Worm (Caenorhabditis elegans) whole organism, L4 larva: ENCODE data around the gene glb-20.

Experiments
- F10B5.3 ChIP-seq: sonication (generic microtip); optimal IDR thresholded peaks from 2 replicates; lab custom pipeline; 2016; ENCODE audit warnings: mild to moderate bottlenecking, missing genetic modification characterization, missing compliant biosample characterization
- F26F4.8 ChIP-seq: fragments of 200-800 bp; sonication (Bioruptor generic); conservative IDR thresholded peaks from 2 replicates; pipeline ENCODE4 v1.3.6; 2022; ENCODE audit warnings: missing genetic modification characterization, missing compliant biosample characterization
- F37D6.2 ChIP-seq: sonication (generic microtip); optimal IDR thresholded peaks from 2 replicates; lab custom pipeline; 2016; ENCODE audit warnings: mild to moderate bottlenecking, missing genetic modification characterization, missing compliant biosample characterization
- T26A8.4 ChIP-seq: fragments of 200-800 bp; sonication (Bioruptor generic); IDR thresholded peaks from 2 replicates; pipeline ENCODE4 v1.3.6; 2022; ENCODE audit warnings: missing genetic modification characterization, missing compliant biosample characterization
- ZK337.2 ChIP-seq: fragments of 200-800 bp; sonication (Bioruptor generic); IDR thresholded peaks from 2 replicates; pipeline ENCODE4 v1.3.6; 2022; ENCODE audit warnings: missing genetic modification reagents, missing genetic modification characterization, missing compliant biosample characterization
- aha-1 ChIP-seq: fragments of 150-350 bp; peaks from one replicate; lab custom pipeline; 2014; ENCODE audit warnings: missing biosample characterization, missing genetic modification characterization
- ama-1 ChIP-seq: fragments of 150-350 bp; optimal IDR thresholded peaks from 2 replicates; lab custom pipeline; 2014; ENCODE audit warnings: inconsistent platforms, mixed read lengths
- arid-1 ChIP-seq: fragments of 200-800 bp; sonication (Bioruptor generic); conservative IDR thresholded peaks from 2 replicates; pipeline ENCODE4 v1.3.6; 2022; ENCODE audit warnings: missing genetic modification reagents, missing genetic modification characterization, missing compliant biosample characterization
- attf-4 ChIP-seq: sonication (generic microtip); optimal IDR thresholded peaks from 3 replicates; lab custom pipeline; 2017; ENCODE audit warnings: missing biosample characterization, missing genetic modification characterization
- ceh-28 ChIP-seq: fragments of 150-350 bp; optimal IDR thresholded peaks from 2 replicates; lab custom pipeline; 2014; ENCODE audit warnings: missing biosample characterization, missing genetic modification reagents, missing genetic modification characterization
- cey-2 ChIP-seq: sonication (generic microtip); optimal IDR thresholded peaks from 3 replicates; lab custom pipeline; 2017; ENCODE audit warnings: missing genetic modification characterization, mild to moderate bottlenecking, missing compliant biosample characterization, antibody characterized with exemption, borderline replicate concordance; ENCODE audit not compliant: insufficient read depth
- daf-12 ChIP-seq: fragments of 150-350 bp; optimal IDR thresholded peaks from 2 replicates; lab custom pipeline; 2014; ENCODE audit warnings: missing biosample characterization, missing genetic modification reagents, missing genetic modification characterization
- daf-16 ChIP-seq, 3 experiments: sonication (generic microtip); optimal IDR thresholded peaks; 2 replicates each; lab custom pipeline; 2016 to 2017; ENCODE audit warnings: missing genetic modification characterization in 3 of 3, missing genetic modification reagents in 3 of 3, mild to moderate bottlenecking in 2 of 3, missing compliant biosample characterization in 2 of 3, missing biosample characterization in 1 of 3, moderate library complexity in 1 of 3
- daf-8 ChIP-seq: fragments of 200-800 bp; sonication (Bioruptor generic); IDR thresholded peaks from 2 replicates; pipeline ENCODE4 v1.3.6; 2022; ENCODE audit warnings: missing genetic modification characterization, missing compliant biosample characterization
- dmd-6 ChIP-seq: fragments of 200-800 bp; sonication (Bioruptor generic); IDR thresholded peaks from 2 replicates; pipeline ENCODE4 v1.3.6; 2022; ENCODE audit warnings: missing genetic modification reagents, missing genetic modification characterization, missing compliant biosample characterization
- gei-8 ChIP-seq: fragments of 200-800 bp; sonication (Bioruptor generic); optimal IDR thresholded peaks from 2 replicates; lab custom pipeline; 2018; ENCODE audit warnings: mild to moderate bottlenecking, missing genetic modification characterization, missing compliant biosample characterization
- hif-1 ChIP-seq, 2 experiments: sonication (generic microtip); optimal IDR thresholded peaks; 2 replicates each; lab custom pipeline; 2016 to 2017; ENCODE audit warnings: missing compliant biosample characterization in 2 of 2, missing genetic modification characterization in 2 of 2, missing genetic modification reagents in 2 of 2, missing genotype in 2 of 2, mild to moderate bottlenecking in 1 of 2
- jun-1 ChIP-seq: fragments of 150-350 bp; optimal IDR thresholded peaks from 2 replicates; lab custom pipeline; 2014; ENCODE audit warnings: missing biosample characterization, missing genetic modification reagents, missing genetic modification characterization
- lin-1 ChIP-seq: fragments of 200-800 bp; sonication (Bioruptor generic); IDR thresholded peaks from 2 replicates; pipeline ENCODE4 v1.3.6; 2022; ENCODE audit warnings: missing genetic modification reagents, missing genetic modification characterization, missing compliant biosample characterization
- lin-15B ChIP-seq: fragments of 150-350 bp; sonication (generic microtip); optimal IDR thresholded peaks from 3 replicates; lab custom pipeline; 2014; ENCODE audit warnings: missing biosample characterization, missing genetic modification characterization
- lin-29 ChIP-seq: fragments of 200-800 bp; sonication (Bioruptor generic); IDR thresholded peaks from 2 replicates; pipeline ENCODE4 v1.3.6; 2022; ENCODE audit warnings: missing genetic modification reagents, missing genetic modification characterization, missing compliant biosample characterization
- lin-39 ChIP-seq: fragments of 150-350 bp; optimal IDR thresholded peaks from 2 replicates; lab custom pipeline; 2014; ENCODE audit warnings: missing biosample characterization, missing genetic modification reagents, missing genetic modification characterization
- lsy-2 ChIP-seq, 2 experiments: fragments of 150-350 bp in 1 of 2; sonication (generic microtip) in 1 of 2; optimal IDR thresholded peaks; 2 replicates each; lab custom pipeline; 2014 to 2017; ENCODE audit warnings: missing biosample characterization in 2 of 2, missing genetic modification characterization in 2 of 2
- madf-9 ChIP-seq: fragments of 200-800 bp; sonication (Bioruptor generic); conservative IDR thresholded peaks from 2 replicates; pipeline ENCODE4 v1.3.6; 2022; ENCODE audit warnings: missing genetic modification reagents, missing genetic modification characterization, missing compliant biosample characterization
- mep-1 ChIP-seq: fragments of 150-350 bp; sonication (generic microtip); optimal IDR thresholded peaks from 3 replicates; lab custom pipeline; 2014; ENCODE audit warnings: missing biosample characterization, missing genetic modification characterization
- mxl-2 ChIP-seq: fragments of 200-800 bp; sonication (Bioruptor generic); conservative IDR thresholded peaks from 2 replicates; pipeline ENCODE4 v1.3.6; 2022; ENCODE audit warnings: missing genetic modification reagents, missing genetic modification characterization, missing compliant biosample characterization
- mxl-3 ChIP-seq: fragments of 200-800 bp; sonication (Bioruptor generic); optimal IDR thresholded peaks from 2 replicates; lab custom pipeline; 2018; ENCODE audit warnings: mild to moderate bottlenecking, missing genetic modification characterization, missing compliant biosample characterization
- nhr-237 ChIP-seq: sonication (generic microtip); optimal IDR thresholded peaks from 2 replicates; lab custom pipeline; 2017; ENCODE audit warnings: missing biosample characterization, missing genetic modification characterization
- nhr-42 ChIP-seq: fragments of 200-800 bp; sonication (Bioruptor generic); IDR thresholded peaks from 2 replicates; pipeline ENCODE4 v1.3.6; 2022; ENCODE audit warnings: missing genetic modification characterization, missing compliant biosample characterization
- nhr-6 ChIP-seq: fragments of 150-350 bp; optimal IDR thresholded peaks from 2 replicates; lab custom pipeline; 2014; ENCODE audit warnings: missing biosample characterization, missing genetic modification characterization
- nhr-76 ChIP-seq: fragments of 150-350 bp; optimal IDR thresholded peaks from 2 replicates; lab custom pipeline; 2014; ENCODE audit warnings: missing biosample characterization, missing genetic modification characterization
- pha-4 ChIP-seq, 2 experiments: fragments of 150-350 bp in 1 of 2; fragments of 200-800 bp in 1 of 2; sonication (Bioruptor generic) in 1 of 2; IDR thresholded peaks in 1 of 2; optimal IDR thresholded peaks in 1 of 2; 2 replicates each; pipeline versions ENCODE4 v1.3.6 to Lab custom; 2014 to 2022; ENCODE audit warnings: missing genetic modification characterization in 2 of 2, missing genetic modification reagents in 2 of 2, missing biosample characterization in 1 of 2, missing compliant biosample characterization in 1 of 2
- php-3 ChIP-seq: fragments of 200-800 bp; sonication (Bioruptor generic); IDR thresholded peaks from 2 replicates; pipeline ENCODE4 v1.3.6; 2022; ENCODE audit warnings: missing genetic modification reagents, missing genetic modification characterization, missing compliant biosample characterization
- saeg-2 ChIP-seq: fragments of 200-800 bp; sonication (Bioruptor generic); IDR thresholded peaks from 2 replicates; pipeline ENCODE4 v1.3.6; 2022; ENCODE audit warnings: missing genetic modification reagents, missing genetic modification characterization, missing compliant biosample characterization
- skn-1 ChIP-seq: fragments of 150-350 bp; optimal IDR thresholded peaks from 2 replicates; lab custom pipeline; 2014; ENCODE audit warnings: missing biosample characterization, missing genetic modification characterization
- spr-3 ChIP-seq: fragments of 200-800 bp; sonication (Bioruptor generic); optimal IDR thresholded peaks from 2 replicates; lab custom pipeline; 2018; ENCODE audit warnings: mild to moderate bottlenecking, missing genetic modification characterization, missing compliant biosample characterization
- tag-97 ChIP-seq: fragments of 200-800 bp; sonication (Bioruptor generic); IDR thresholded peaks from 2 replicates; pipeline ENCODE4 v1.3.6; 2022; ENCODE audit warnings: missing genetic modification characterization, missing compliant biosample characterization
- tra-1 ChIP-seq: fragments of 200-800 bp; sonication (Bioruptor generic); IDR thresholded peaks from 2 replicates; pipeline ENCODE4 v1.3.6; 2022; ENCODE audit warnings: missing genetic modification reagents, missing genetic modification characterization, missing compliant biosample characterization
- unc-39 ChIP-seq: sonication (generic microtip); optimal IDR thresholded peaks from 2 replicates; lab custom pipeline; 2017; ENCODE audit warnings: missing biosample characterization, missing genetic modification characterization
- unc-62 ChIP-seq, 3 experiments: fragments of 150-350 bp in 1 of 3; sonication (generic microtip); optimal IDR thresholded peaks in 2 of 3; peaks in 1 of 3; 1 replicate in 1 of 3; 2 replicates in 2 of 3; lab custom pipeline; 2014 to 2017; ENCODE audit warnings: missing biosample characterization in 3 of 3, missing genetic modification characterization in 3 of 3, missing genetic modification reagents in 3 of 3, missing genotype in 1 of 3
- vab-7 ChIP-seq: fragments of 200-800 bp; sonication (Bioruptor generic); IDR thresholded peaks from 2 replicates; pipeline ENCODE4 v1.3.6; 2022; ENCODE audit warnings: missing genetic modification reagents, missing genetic modification characterization, missing compliant biosample characterization
- zfp-2 ChIP-seq: sonication (generic microtip); optimal IDR thresholded peaks from 2 replicates; lab custom pipeline; 2016; ENCODE audit warnings: mild to moderate bottlenecking, missing genetic modification characterization, missing compliant biosample characterization
- zfp-3 ChIP-seq: fragments of 200-800 bp; sonication (Bioruptor generic); conservative IDR thresholded peaks from 2 replicates; pipeline ENCODE4 v1.3.6; 2022; ENCODE audit warnings: missing genetic modification reagents, missing genetic modification characterization, missing compliant biosample characterization
- zip-11 ChIP-seq: fragments of 200-800 bp; sonication (Bioruptor generic); IDR thresholded peaks from 2 replicates; pipeline ENCODE4 v1.3.6; 2022; ENCODE audit warnings: missing genetic modification characterization, missing compliant biosample characterization
- zip-2 ChIP-seq: fragments of 150-350 bp; optimal IDR thresholded peaks from 2 replicates; lab custom pipeline; 2014; ENCODE audit warnings: missing biosample characterization, missing genetic modification characterization
- ztf-11 ChIP-seq: fragments of 150-350 bp; optimal IDR thresholded peaks from 2 replicates; lab custom pipeline; 2014; ENCODE audit warnings: missing biosample characterization, missing genetic modification characterization
- ztf-7 ChIP-seq: fragments of 150-350 bp; optimal IDR thresholded peaks from 2 replicates; lab custom pipeline; 2014; ENCODE audit warnings: missing biosample characterization, missing genetic modification characterization

glb-20 gene

ce11 chrX:13514384-13514783 is 41.6 kb downstream of the glb-20 start (continued):
- peak in 1 of 2 experiments; percentile 68 for TF ChIP-seq unc-62 (GFP tag; optimal IDR thresholded peaks at IDR 0.05 in 1 of 2; lab: Kevin White, UChicago)
- no peak for TF ChIP-seq unc-62 (tag; optimal IDR thresholded peaks at IDR 0.05; lab: Kevin White, UChicago)
- TF ChIP-seq arid-1 (GFP tag; lab: Robert Waterston, UW), result 0 out of 2 replicates have a peak, but pooled peaks have one; percentile 43
- TF ChIP-seq, all 104 proteins: peak for 59

ce11 chrX:13511796-13512195 is 44.2 kb downstream of the glb-20 start:
- TF ChIP-seq attf-4 (no peak), lin-15B (tag; lab: Kevin White, UChicago) (no peak), jun-1 (peak; percentile 19), skn-1 (tag; lab: Kevin White, UChicago) (no peak), daf-8 (GFP tag; lab: Robert Waterston, UW) (no peak), aha-1 (peak; percentile 69), ztf-11 (tag; lab: Kevin White, UChicago) (no peak), ama-1 (no peak), F26F4.8 (GFP tag; lab: Robert Waterston, UW) (peak; percentile 91), zip-11 (no peak), cey-2 (tag; lab: Kevin White, UChicago) (no peak), daf-16 (GFP tag; optimal IDR thresholded peaks at IDR 0.05; lab: Kevin White, UChicago) (peak; percentile 37 to 89), daf-16 (tag; optimal IDR thresholded peaks at IDR 0.05; lab: Kevin White, UChicago) (peak; percentile 65), hif-1 (tag; optimal IDR thresholded peaks at IDR 0.05; lab: Kevin White, UChicago) (peak in 1 of 2 experiments; percentile 51), lin-39 (tag; lab: Kevin White, UChicago) (no peak), pha-4 (GFP tag; IDR thresholded peaks at IDR 0.05; lab: Robert Waterston, UW) (peak; percentile 89; the same call in 1 of the 2 replicates), pha-4 (tag; optimal IDR thresholded peaks at IDR 0.05; lab: Kevin White, UChicago) (no peak), nhr-76 (tag; lab: Kevin White, UChicago) (no peak), F10B5.3 (tag; lab: Kevin White, UChicago) (peak; percentile 36), mxl-3 (GFP tag; lab: Kevin White, UChicago) (peak; percentile 47), zfp-3 (GFP tag; lab: Robert Waterston, UW) (0 out of 2 replicates have a peak, but pooled peaks have one; percentile 42), mep-1 (tag; lab: Kevin White, UChicago) (peak; percentile 59), nhr-42 (peak; percentile 59; the same call in 1 of the 2 replicates), ztf-7 (peak; percentile 36), unc-39 (no peak), lin-1 (GFP tag; lab: Robert Waterston, UW) (peak; percentile 83), spr-3 (GFP tag; lab: Kevin White, UChicago) (peak; percentile 65), arid-1 (GFP tag; lab: Robert Waterston, UW) (peak; percentile 81), lsy-2 (tag; optimal IDR thresholded peaks at IDR 0.05; lab: Kevin White, UChicago) (peak in 1 of 2 experiments; percentile 63), T26A8.4 (GFP tag; lab: Robert Waterston, UW) (peak; percentile 83), nhr-237 (tag; lab: Kevin White, UChicago) (no peak), F37D6.2 (tag; lab: Kevin White, UChicago) (peak; percentile 26), ZK337.2 (GFP tag; lab: Robert Waterston, UW) (0 out of 2 replicates have a peak, but pooled peaks have one; percentile 64), lin-29 (peak; percentile 64; the same call in 1 of the 2 replicates), zip-2 (tag; lab: Kevin White, UChicago) (peak; percentile 57), vab-7 (GFP tag; lab: Robert Waterston, UW) (peak; percentile 90), zfp-2 (tag; lab: Kevin White, UChicago) (peak; percentile 6), mxl-2 (GFP tag; lab: Robert Waterston, UW) (0 out of 2 replicates have a peak, but pooled peaks have one; percentile 44), tag-97 (no peak), daf-12 (tag; lab: Kevin White, UChicago) (no peak), madf-9 (GFP tag; lab: Robert Waterston, UW) (peak; percentile 76), gei-8 (peak; percentile 12), saeg-2 (GFP tag; lab: Robert Waterston, UW) (no peak), tra-1 (GFP tag; lab: Robert Waterston, UW) (peak; percentile 69; the same call in 1 of the 2 replicates), ceh-28 (tag; lab: Kevin White, UChicago) (no peak), nhr-6 (tag; lab: Kevin White, UChicago) (peak; percentile 55), dmd-6 (GFP tag; lab: Robert Waterston, UW) (peak; percentile 69), php-3 (GFP tag; lab: Robert Waterston, UW) (no peak)
